Worm (Caenorhabditis elegans): ENCODE data around the gene W07G4.5.

The W07G4.5 gene

DNA sequence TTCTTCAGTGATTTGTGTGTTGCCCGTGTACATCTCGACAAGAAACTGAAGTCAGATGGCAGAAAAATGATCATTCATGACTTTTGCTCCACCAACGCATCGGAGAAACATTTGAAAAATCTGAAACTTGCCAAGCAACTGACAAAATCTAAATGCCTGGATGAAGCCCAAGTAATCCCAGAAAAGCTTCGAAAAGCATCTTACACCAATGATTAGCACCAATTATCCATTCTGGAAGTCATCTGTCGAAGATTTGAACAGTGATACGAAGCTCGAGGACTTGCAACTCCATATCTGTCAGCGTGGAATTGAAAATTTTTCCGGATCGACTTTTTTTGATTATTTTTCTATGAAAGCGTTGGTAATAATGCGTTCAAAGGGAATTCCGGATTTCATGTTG, 15.6 kb downstream of the W07G4.5 start:
- no peak for TF ChIP-seq nhr-120 (GFP tag; IDR thresholded peaks at IDR 0.05)
- no peak for TF ChIP-seq lin-35 (GFP tag; optimal IDR thresholded peaks at IDR 0.05)
- no peak for TF ChIP-seq lin-26 (GFP tag; IDR thresholded peaks at IDR 0.05)
- TF ChIP-seq atf-7 (tag; optimal IDR thresholded peaks at IDR 0.05), result no peak
- no peak for TF ChIP-seq xnd-1 (tag; optimal IDR thresholded peaks at IDR 0.05)
- no peak for TF ChIP-seq mel-28 (tag; optimal IDR thresholded peaks at IDR 0.05; ENCODE audit: borderline replicate concordance)
- TF ChIP-seq unc-130 (GFP tag; optimal IDR thresholded peaks at IDR 0.05), result no peak
- TF ChIP-seq tbp1 (GFP tag; optimal IDR thresholded peaks at IDR 0.05), result no peak
- TF ChIP-seq ceh-27 (GFP tag; optimal IDR thresholded peaks at IDR 0.05), result no peak
- TF ChIP-seq unc-62 (GFP tag; optimal IDR thresholded peaks at IDR 0.05), result no peak
- TF ChIP-seq repo-1 (tag; optimal IDR thresholded peaks at IDR 0.05), result no peak
- no peak for TF ChIP-seq Y67H2A.10 (GFP tag; conservative IDR thresholded peaks at IDR 0.05)

DNA sequence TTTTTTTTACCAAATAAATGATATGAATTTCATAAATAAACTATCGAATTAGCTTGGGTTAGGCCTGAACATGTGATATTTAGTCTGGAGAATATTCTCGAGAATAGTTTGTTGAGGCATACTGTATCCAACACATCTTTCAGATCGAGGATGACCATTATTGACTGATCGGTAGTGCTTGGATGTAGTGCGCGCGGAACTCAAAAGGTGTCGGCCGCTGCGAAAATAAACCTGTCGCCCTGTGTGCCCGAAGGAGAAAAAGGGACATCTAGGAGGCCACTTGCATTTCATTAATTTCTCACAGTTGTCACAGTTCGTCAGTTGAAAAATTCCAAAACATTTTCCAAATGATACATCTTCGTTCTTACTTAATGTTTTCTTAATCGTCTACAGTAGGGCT, 16.4 kb downstream of the W07G4.5 start:
- TF ChIP-seq cebp-2 (GFP tag; IDR thresholded peaks at IDR 0.05), result 0 out of 2 replicates have a peak, but pooled peaks have one; percentile 44
- TF ChIP-seq lin-54 (GFP tag; optimal IDR thresholded peaks at IDR 0.05), result no peak
- TF ChIP-seq aptf-2 (GFP tag; conservative IDR thresholded peaks at IDR 0.05), result no peak
- no peak for TF ChIP-seq ZK185.1 (tag; optimal IDR thresholded peaks at IDR 0.05; ENCODE audit: poor library complexity, severe bottlenecking)
- TF ChIP-seq hmg-20 (GFP tag; IDR thresholded peaks at IDR 0.05), result no peak
- no peak for TF ChIP-seq mcd-1 (GFP tag; IDR thresholded peaks at IDR 0.05)
- TF ChIP-seq nfya-2 (GFP tag; IDR thresholded peaks at IDR 0.05), result no peak
- TF ChIP-seq sptf-2 (GFP tag; optimal IDR thresholded peaks at IDR 0.05), result no peak
- peak; percentile 17 for TF ChIP-seq snpc-3.4 (tag; optimal IDR thresholded peaks at IDR 0.05)
- no peak for TF ChIP-seq ceh-27 (GFP tag; optimal IDR thresholded peaks at IDR 0.05)
- no peak for TF ChIP-seq him-1 (tag; optimal IDR thresholded peaks at IDR 0.05)
- TF ChIP-seq nhr-120 (GFP tag; IDR thresholded peaks at IDR 0.05), result no peak
- TF ChIP-seq bed-2 (GFP tag; IDR thresholded peaks at IDR 0.05), result no peak
- peak; percentile 76 for TF ChIP-seq snpc-4 (GFP tag; optimal IDR thresholded peaks at IDR 0.05)
- peak in 3 of 4 experiments; percentile 75 to 93 (median 91) for TF ChIP-seq snpc-4 (tag; optimal IDR thresholded peaks at IDR 0.05)
- TF ChIP-seq snpc-1.1 (tag; optimal IDR thresholded peaks at IDR 0.05; ENCODE audit: insufficient read depth), result peak; percentile 89
- TF ChIP-seq dpl-1 (GFP tag; optimal IDR thresholded peaks at IDR 0.05), result no peak
- no peak for TF ChIP-seq F33H1.4 (GFP tag; IDR thresholded peaks at IDR 0.05)
- TF ChIP-seq tbp1 (GFP tag; optimal IDR thresholded peaks at IDR 0.05), result peak; percentile 19
- TF ChIP-seq dox-1 (GFP tag; IDR thresholded peaks at IDR 0.05), result no peak
- no peak for TF ChIP-seq ztf-26 (tag; optimal IDR thresholded peaks at IDR 0.05)

DNA sequence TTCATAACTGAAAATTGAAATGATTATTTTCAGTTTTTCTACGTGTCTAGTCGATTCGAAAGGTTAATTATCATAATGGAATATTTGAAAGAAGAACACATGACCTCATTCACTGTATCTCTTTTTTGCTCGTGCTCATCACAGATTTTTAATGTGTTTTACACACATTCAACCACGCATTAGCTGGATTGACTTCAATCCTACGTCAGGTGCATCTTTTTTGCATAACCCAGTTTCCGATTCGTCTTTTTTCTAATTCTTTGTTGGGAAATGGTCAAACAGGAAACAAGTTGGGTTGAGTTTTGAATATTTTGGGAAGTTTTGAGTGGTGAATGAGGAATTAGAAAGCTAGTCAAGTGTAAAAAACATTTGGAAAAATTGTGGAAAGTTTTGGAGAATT, 22.5 kb downstream of the W07G4.5 start:
- TF ChIP-seq attf-6 (GFP tag; IDR thresholded peaks at IDR 0.05), result no peak
- no peak for TF ChIP-seq unc-62 (GFP tag; optimal IDR thresholded peaks at IDR 0.05)
- TF ChIP-seq aptf-3 (GFP tag; IDR thresholded peaks at IDR 0.05), result no peak
- no peak for TF ChIP-seq F23B12.7 (tag; optimal IDR thresholded peaks at IDR 0.05; ENCODE audit: insufficient read depth)
- TF ChIP-seq snpc-1.1 (tag; optimal IDR thresholded peaks at IDR 0.05; ENCODE audit: insufficient read depth), result no peak
- TF ChIP-seq rec-8 (tag; optimal IDR thresholded peaks at IDR 0.05), result no peak
- no peak for TF ChIP-seq lin-40 (tag; optimal IDR thresholded peaks at IDR 0.05)
- TF ChIP-seq K12H6.12 (tag; optimal IDR thresholded peaks at IDR 0.05), result no peak
- TF ChIP-seq nhr-27 (tag; optimal IDR thresholded peaks at IDR 0.05), result no peak
- TF ChIP-seq mes-4 (tag; optimal IDR thresholded peaks at IDR 0.05), result no peak
